Worm (Caenorhabditis elegans) whole organism, L1 larva: ENCODE data around the gene Y38E10A.1.

Source experiments
- C04F5.9 ChIP-seq: sonication (generic microtip); optimal IDR thresholded peaks from 2 replicates; lab custom pipeline; 2016; ENCODE audit warnings: missing genetic modification characterization, missing compliant biosample characterization
- C16A3.4 ChIP-seq: fragments of 150-350 bp; optimal IDR thresholded peaks from 2 replicates; lab custom pipeline; 2014; ENCODE audit warnings: missing biosample characterization, missing genetic modification characterization
- F16B12.6 ChIP-seq: fragments of 150-350 bp; optimal IDR thresholded peaks from 2 replicates; lab custom pipeline; 2014; ENCODE audit warnings: missing biosample characterization, missing genetic modification characterization
- aha-1 ChIP-seq: fragments of 150-350 bp; optimal IDR thresholded peaks from 2 replicates; lab custom pipeline; 2014; ENCODE audit warnings: missing biosample characterization, missing genetic modification characterization
- alr-1 ChIP-seq: fragments of 200-800 bp; sonication (Bioruptor generic); optimal IDR thresholded peaks from 2 replicates; lab custom pipeline; 2018; ENCODE audit warnings: borderline replicate concordance, mild to moderate bottlenecking, missing genetic modification characterization, missing compliant biosample characterization
- ama-1 ChIP-seq: fragments of 150-350 bp; optimal IDR thresholded peaks from 2 replicates; lab custom pipeline; 2014
- ceh-63 ChIP-seq: fragments of 200-800 bp; sonication (Bioruptor generic); optimal IDR thresholded peaks from 2 replicates; lab custom pipeline; 2018; ENCODE audit warnings: mild to moderate bottlenecking, missing genetic modification characterization, missing compliant biosample characterization
- ceh-82 ChIP-seq, 3 experiments: fragments of 150-350 bp in 1 of 3; sonication (generic microtip) in 2 of 3; optimal IDR thresholded peaks; 2 replicates each; lab custom pipeline; 2014 to 2017; ENCODE audit warnings: missing biosample characterization in 3 of 3, missing genetic modification characterization in 3 of 3
- ces-1 ChIP-seq: fragments of 150-350 bp; optimal IDR thresholded peaks from 2 replicates; lab custom pipeline; 2014; ENCODE audit warnings: missing biosample characterization, missing genetic modification reagents, missing genetic modification characterization
- dpl-1 ChIP-seq, 3 experiments: fragments of 150-350 bp in 2 of 3; sonication (generic microtip) in 1 of 3; optimal IDR thresholded peaks; 2 replicates each; lab custom pipeline; 2014 to 2017; ENCODE audit warnings: missing biosample characterization in 3 of 3, missing genetic modification characterization in 3 of 3, missing genetic modification reagents in 3 of 3
- efl-1 ChIP-seq, 4 experiments: fragments of 150-350 bp; optimal IDR thresholded peaks in 3 of 4; peaks in 1 of 4; 1 replicate in 1 of 4; 2 replicates in 3 of 4; lab custom pipeline; 2014; ENCODE audit warnings: missing biosample characterization in 2 of 4, missing genetic modification characterization in 2 of 4, missing genetic modification reagents in 2 of 4
- efl-3 ChIP-seq: fragments of 200-800 bp; sonication (Bioruptor generic); optimal IDR thresholded peaks from 2 replicates; lab custom pipeline; 2018; ENCODE audit warnings: mild to moderate bottlenecking, missing genetic modification characterization, missing compliant biosample characterization
- elt-2 ChIP-seq: sonication (generic microtip); optimal IDR thresholded peaks from 2 replicates; lab custom pipeline; 2016; ENCODE audit warnings: missing genetic modification characterization, mild to moderate bottlenecking, inconsistent platforms, missing compliant biosample characterization, missing genetic modification reagents
- elt-3 ChIP-seq, 6 experiments: fragments of 150-350 bp in 1 of 6; sonication (generic microtip); optimal IDR thresholded peaks; 2 replicates each; lab custom pipeline; 2017 to 2018; ENCODE audit warnings: missing biosample characterization in 6 of 6, missing genetic modification characterization in 6 of 6, inconsistent platforms in 1 of 6
- ets-5 ChIP-seq: fragments of 200-800 bp; sonication (Bioruptor generic); IDR thresholded peaks from 2 replicates; pipeline ENCODE4 v1.3.6; 2022; ENCODE audit warnings: missing genetic modification characterization, missing compliant biosample characterization
- fkh-4 ChIP-seq: sonication (generic microtip); optimal IDR thresholded peaks from 2 replicates; lab custom pipeline; 2016; ENCODE audit warnings: missing compliant biosample characterization, missing genetic modification characterization, borderline replicate concordance
- fkh-8 ChIP-seq: sonication (generic microtip); optimal IDR thresholded peaks from 2 replicates; lab custom pipeline; 2016; ENCODE audit warnings: mild to moderate bottlenecking, missing genetic modification characterization, missing compliant biosample characterization
- fos-1 ChIP-seq: fragments of 150-350 bp; optimal IDR thresholded peaks from 2 replicates; lab custom pipeline; 2014; ENCODE audit warnings: missing biosample characterization, missing genetic modification characterization
- irx-1 ChIP-seq: sonication (generic microtip); optimal IDR thresholded peaks from 2 replicates; lab custom pipeline; 2016; ENCODE audit warnings: missing genetic modification characterization, missing compliant biosample characterization
- jun-1 ChIP-seq: fragments of 150-350 bp; optimal IDR thresholded peaks from 2 replicates; lab custom pipeline; 2014; ENCODE audit warnings: missing biosample characterization, missing genetic modification reagents, missing genetic modification characterization
- lin-13 ChIP-seq: fragments of 150-350 bp; optimal IDR thresholded peaks from 2 replicates; lab custom pipeline; 2014; ENCODE audit warnings: missing biosample characterization, missing genetic modification reagents, missing genetic modification characterization
- lin-14 ChIP-seq: fragments of 200-800 bp; sonication (Bioruptor generic); optimal IDR thresholded peaks from 2 replicates; lab custom pipeline; 2018; ENCODE audit warnings: mild to moderate bottlenecking, missing genetic modification characterization, moderate library complexity, missing compliant biosample characterization
- lin-15B ChIP-seq: fragments of 150-350 bp; sonication (generic microtip); optimal IDR thresholded peaks from 3 replicates; lab custom pipeline; 2014; ENCODE audit warnings: missing biosample characterization, missing genetic modification characterization
- lin-35 ChIP-seq, 2 experiments: fragments of 150-350 bp; optimal IDR thresholded peaks; 2 replicates each; lab custom pipeline; 2014; ENCODE audit warnings: missing biosample characterization in 2 of 2, missing genetic modification characterization in 2 of 2, missing genetic modification reagents in 2 of 2
- lsy-2 ChIP-seq, 2 experiments: fragments of 150-350 bp; optimal IDR thresholded peaks; 2 replicates each; lab custom pipeline; 2014; ENCODE audit warnings: missing biosample characterization in 2 of 2, missing genetic modification characterization in 2 of 2
- mdl-1 ChIP-seq, 2 experiments: fragments of 150-350 bp; optimal IDR thresholded peaks; 2 replicates each; lab custom pipeline; 2014 to 2017; ENCODE audit warnings: missing biosample characterization in 2 of 2, missing genetic modification characterization in 2 of 2, inconsistent platforms in 1 of 2
- mep-1 ChIP-seq: fragments of 150-350 bp; optimal IDR thresholded peaks from 2 replicates; lab custom pipeline; 2014; ENCODE audit warnings: missing biosample characterization, missing genetic modification characterization
- nhr-12 ChIP-seq: sonication (generic microtip); optimal IDR thresholded peaks from 2 replicates; lab custom pipeline; 2017; ENCODE audit warnings: missing biosample characterization, missing genetic modification characterization
- nhr-20 ChIP-seq: sonication (generic microtip); optimal IDR thresholded peaks from 2 replicates; lab custom pipeline; 2016; ENCODE audit warnings: mild to moderate bottlenecking, missing genetic modification characterization, missing compliant biosample characterization
- nhr-28 ChIP-seq: fragments of 150-350 bp; optimal IDR thresholded peaks from 2 replicates; lab custom pipeline; 2014; ENCODE audit warnings: missing biosample characterization, missing genetic modification characterization
- nhr-85 ChIP-seq: sonication (generic microtip); peaks from one replicate; lab custom pipeline; 2016; ENCODE audit warnings: missing genetic modification characterization, inconsistent platforms, missing compliant biosample characterization
- rnt-1 ChIP-seq: sonication (generic microtip); optimal IDR thresholded peaks from 2 replicates; lab custom pipeline; 2016; ENCODE audit warnings: mild to moderate bottlenecking, missing genetic modification characterization, moderate library complexity, missing compliant biosample characterization
- skn-1 ChIP-seq: fragments of 150-350 bp; optimal IDR thresholded peaks from 2 replicates; lab custom pipeline; 2014; ENCODE audit warnings: missing biosample characterization, missing genetic modification characterization
- snpc-4 ChIP-seq: fragments of 150-350 bp; optimal IDR thresholded peaks from 2 replicates; lab custom pipeline; 2014; ENCODE audit warnings: missing biosample characterization, missing genetic modification characterization
- snu-23 ChIP-seq: sonication (generic microtip); optimal IDR thresholded peaks from 2 replicates; lab custom pipeline; 2016; ENCODE audit warnings: missing genetic modification characterization, missing compliant biosample characterization
- swsn-7 ChIP-seq: sonication (generic microtip); optimal IDR thresholded peaks from 2 replicates; lab custom pipeline; 2016; ENCODE audit warnings: missing genetic modification characterization, missing compliant biosample characterization
- tbx-2 ChIP-seq: sonication (generic microtip); optimal IDR thresholded peaks from 2 replicates; lab custom pipeline; 2016; ENCODE audit warnings: missing genetic modification characterization, missing compliant biosample characterization
- tlp-1 ChIP-seq: fragments of 150-350 bp; optimal IDR thresholded peaks from 2 replicates; lab custom pipeline; 2014; ENCODE audit warnings: missing biosample characterization, missing genetic modification characterization
- unc-86 ChIP-seq: sonication (generic microtip); optimal IDR thresholded peaks from 2 replicates; lab custom pipeline; 2016; ENCODE audit warnings: missing genetic modification characterization, missing compliant biosample characterization
- unc-98 ChIP-seq: fragments of 200-800 bp; sonication (Bioruptor generic); IDR thresholded peaks from 2 replicates; pipeline ENCODE4 v1.3.6; 2022; ENCODE audit warnings: missing genetic modification characterization, missing compliant biosample characterization

Gene Y38E10A.1

DNA sequence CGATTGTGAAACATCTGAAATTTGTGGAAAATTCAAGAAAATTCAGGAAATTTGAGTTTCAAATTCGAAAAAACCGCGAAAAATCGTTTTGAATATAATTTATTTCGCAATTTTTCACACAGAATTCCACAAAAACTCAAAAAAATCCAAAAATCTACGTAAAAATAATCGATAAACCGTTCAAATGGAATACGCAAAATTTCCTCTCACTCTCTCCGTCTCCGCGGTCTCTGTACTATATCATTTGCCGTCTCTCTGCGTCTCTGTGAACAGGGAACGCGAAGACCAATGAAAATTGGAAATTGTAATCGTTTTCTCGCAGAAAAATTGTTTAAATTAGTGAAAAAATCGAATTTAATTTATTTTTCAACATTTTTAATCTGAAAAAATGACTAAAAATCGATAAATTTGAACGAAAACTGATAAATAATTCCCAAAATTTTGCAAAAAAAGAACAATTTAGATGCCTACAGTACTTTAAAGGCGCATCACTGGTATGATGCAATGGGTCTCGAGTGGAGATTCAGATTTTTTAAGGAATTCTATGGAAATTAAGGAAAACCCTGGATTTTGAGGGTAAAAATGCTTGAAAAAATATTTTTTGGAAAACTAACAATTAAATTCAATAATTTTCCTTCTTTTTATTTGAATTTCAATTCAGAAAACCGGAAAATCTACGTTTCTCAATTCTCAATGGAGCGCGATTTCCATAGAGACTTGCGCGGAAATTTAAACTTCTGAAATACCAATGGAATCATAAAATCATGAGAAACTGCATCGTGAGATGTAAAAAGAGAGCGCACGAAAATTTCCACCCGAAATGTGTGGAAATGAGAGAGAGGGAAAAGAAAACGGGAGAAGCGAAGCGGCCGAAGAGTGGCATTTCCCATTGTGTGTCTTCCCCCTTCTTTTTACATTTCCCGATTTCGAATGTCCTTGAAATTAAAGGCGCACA is 33.5 kb upstream of the Y38E10A.1 start, which contains the start of the genes ceh-100 and lips-15:
ceh-100 (minus strand) TSS at position 14 of the 955 bp plus-strand sequence.
lips-15 (plus strand) TSS at position 720 of the 955 bp plus-strand sequence.
- TF ChIP-seq fos-1 (tag; lab: Kevin White, UChicago) (no peak), mep-1 (tag; lab: Kevin White, UChicago) (peak; percentile 33), nhr-12 (no peak), ama-1 (lab: Kevin White, UChicago) (no peak), ceh-63 (GFP tag; lab: Kevin White, UChicago) (no peak), lin-15B (tag; lab: Kevin White, UChicago) (peak; percentile 76), lin-35 (GFP tag; optimal IDR thresholded peaks at IDR 0.05; lab: Kevin White, UChicago) (peak; percentile 8 to 65), ceh-82 (tag; optimal IDR thresholded peaks at IDR 0.05; lab: Kevin White, UChicago) (peak in 1 of 3 experiments; percentile 10), efl-1 (optimal IDR thresholded peaks at IDR 0.05; lab: Kevin White, UChicago) (peak; percentile 64 to 71), efl-1 (GFP tag; optimal IDR thresholded peaks at IDR 0.05 in 1 of 2; lab: Kevin White, UChicago) (peak; percentile 74 to 94), ets-5 (GFP tag; lab: Robert Waterston, UW) (no peak), lsy-2 (tag; optimal IDR thresholded peaks at IDR 0.05; lab: Kevin White, UChicago) (peak; percentile 22 to 23), swsn-7 (tag; lab: Kevin White, UChicago) (no peak), F16B12.6 (tag; lab: Kevin White, UChicago) (no peak), lin-14 (GFP tag; lab: Kevin White, UChicago) (peak; percentile 46), nhr-85 (tag; lab: Kevin White, UChicago) (peak; percentile 62), rnt-1 (no peak), nhr-28 (no peak), elt-3 (tag; optimal IDR thresholded peaks at IDR 0.05; lab: Kevin White, UChicago) (peak in 1 of 6 experiments; percentile 16), elt-2 (tag; lab: Kevin White, UChicago) (no peak), snpc-4 (peak; percentile 16), aha-1 (tag; lab: Kevin White, UChicago) (no peak), snu-23 (GFP tag; lab: Kevin White, UChicago) (peak; percentile 42), alr-1 (tag; lab: Kevin White, UChicago) (no peak), fkh-4 (tag; lab: Kevin White, UChicago) (no peak), unc-86 (tag; lab: Kevin White, UChicago) (no peak), tbx-2 (tag; lab: Kevin White, UChicago) (peak; percentile 8), skn-1 (peak; percentile 17), dpl-1 (GFP tag; optimal IDR thresholded peaks at IDR 0.05; lab: Kevin White, UChicago) (peak; percentile 13 to 70 (median 45)), mdl-1 (tag; optimal IDR thresholded peaks at IDR 0.05; lab: Kevin White, UChicago) (no peak), jun-1 (tag; lab: Kevin White, UChicago) (no peak), unc-98 (GFP tag; lab: Robert Waterston, UW) (no peak), nhr-20 (tag; lab: Kevin White, UChicago) (no peak), efl-3 (GFP tag; lab: Kevin White, UChicago) (no peak), ces-1 (GFP tag; lab: Kevin White, UChicago) (no peak), C16A3.4 (peak; percentile 8), tlp-1 (tag; lab: Kevin White, UChicago) (no peak), lin-13 (GFP tag; lab: Kevin White, UChicago) (peak; percentile 5)
- TF ChIP-seq, all 84 proteins: peak for 16

DNA sequence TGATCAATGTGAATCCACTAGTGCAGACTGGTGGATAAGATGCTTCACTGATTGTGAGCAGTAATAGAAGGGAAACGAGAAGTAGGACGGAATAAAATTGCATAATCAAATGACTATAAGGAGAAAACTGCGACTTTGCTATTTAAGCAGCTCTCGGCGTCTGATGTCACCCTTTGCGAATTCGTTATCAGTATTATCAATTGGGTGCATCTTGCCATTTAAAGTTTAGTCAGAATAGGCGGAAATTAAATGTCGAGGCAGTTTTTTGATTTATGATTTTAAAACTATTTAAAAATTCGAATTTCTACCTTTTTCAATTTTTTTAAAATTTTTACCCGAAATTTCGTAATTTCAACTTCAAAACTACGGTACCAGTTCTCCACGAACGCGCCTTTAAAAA is 10.5 kb upstream of the Y38E10A.1 start, which contains the start of gene clec-4:
clec-4 (minus strand) TSS at position 162 of the 400 bp plus-strand sequence.
- no peak for TF ChIP-seq C04F5.9 (tag; lab: Kevin White, UChicago)
- no peak for TF ChIP-seq nhr-20 (tag; lab: Kevin White, UChicago)
- no peak for TF ChIP-seq elt-2 (tag; lab: Kevin White, UChicago)
- TF ChIP-seq fkh-8, result no peak
- no peak for TF ChIP-seq irx-1
